Worm (Caenorhabditis elegans) whole organism, L1 larva: ENCODE measurements around the gene R02D5.24.

ENCODE experiments used
- sox-4 ChIP-seq: sonication (generic microtip); optimal IDR thresholded peaks from 2 replicates; lab custom pipeline; 2016; ENCODE audit warnings: missing genetic modification characterization, missing compliant biosample characterization

Gene R02D5.24

DNA sequence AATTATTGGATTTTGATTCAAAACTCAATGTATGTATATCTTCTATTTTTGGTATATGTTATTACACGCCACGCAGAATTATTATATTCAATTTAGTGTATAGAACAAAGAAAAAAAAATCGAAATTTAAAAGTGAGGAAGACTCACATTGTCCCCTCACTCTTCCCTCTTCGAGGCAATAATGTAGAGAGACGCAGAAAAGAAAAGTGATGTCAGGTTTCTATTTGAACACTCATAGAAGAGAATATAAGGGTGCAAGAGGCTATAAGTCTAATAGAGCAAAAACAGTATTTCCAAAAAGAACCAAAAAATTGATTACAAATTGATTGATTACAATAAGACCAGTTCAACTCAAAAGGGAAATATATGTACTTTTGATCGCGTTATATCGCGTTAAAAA, 47.4 kb downstream of the R02D5.24 start (continued):
- no peak for TF ChIP-seq sox-4
- TF ChIP-seq, all 84 proteins: peak for 3
